Worm (Caenorhabditis elegans) whole organism, young adult: ENCODE measurements around the gene H41C03.2.

Experiments
- F23B12.7 ChIP-seq: sonication (generic microtip); optimal IDR thresholded peaks from 2 replicates; lab custom pipeline; 2017; ENCODE audit warnings: missing genetic modification characterization, mild to moderate bottlenecking, missing compliant biosample characterization, antibody characterized with exemption, moderate library complexity; ENCODE audit not compliant: insufficient read depth
- F33H1.4 ChIP-seq: fragments of 200-800 bp; sonication (Bioruptor generic); IDR thresholded peaks from 2 replicates; pipeline ENCODE4 v1.3.6; 2022; ENCODE audit warnings: missing genetic modification reagents, missing genetic modification characterization, missing compliant biosample characterization
- F49E8.2 ChIP-seq: sonication (generic microtip); optimal IDR thresholded peaks from 3 replicates; lab custom pipeline; 2017; ENCODE audit warnings: missing genetic modification characterization, mild to moderate bottlenecking, missing compliant biosample characterization, antibody characterized with exemption, moderate library complexity; ENCODE audit not compliant: insufficient read depth
- K11D2.4 ChIP-seq: fragments of 200-800 bp; sonication (Bioruptor generic); IDR thresholded peaks from 2 replicates; pipeline ENCODE4 v1.3.6; 2022; ENCODE audit warnings: missing genetic modification reagents, missing genetic modification characterization, missing compliant biosample characterization
- K12H6.12 ChIP-seq: fragments of 200-800 bp; sonication (Bioruptor generic); optimal IDR thresholded peaks from 2 replicates; lab custom pipeline; 2018; ENCODE audit warnings: mild to moderate bottlenecking, missing genetic modification characterization, missing compliant biosample characterization
- Y53G8AR.9 ChIP-seq: fragments of 200-800 bp; sonication (Bioruptor generic); conservative IDR thresholded peaks from 2 replicates; pipeline ENCODE4 v1.3.6; 2022; ENCODE audit warnings: missing genetic modification reagents, missing genetic modification characterization, missing compliant biosample characterization
- atf-7 ChIP-seq: sonication (generic microtip); optimal IDR thresholded peaks from 2 replicates; lab custom pipeline; 2017; ENCODE audit warnings: mild to moderate bottlenecking, missing genetic modification characterization, missing compliant biosample characterization
- cebp-1 ChIP-seq, 2 experiments: fragments of 200-800 bp in 1 of 2; sonication (Bioruptor generic) in 1 of 2; sonication (generic microtip) in 1 of 2; IDR thresholded peaks in 1 of 2; optimal IDR thresholded peaks in 1 of 2; 2 replicates each; pipeline versions ENCODE4 v1.3.6 to Lab custom; 2017 to 2022; ENCODE audit warnings: missing compliant biosample characterization in 2 of 2, missing genetic modification characterization in 2 of 2, mild to moderate bottlenecking in 1 of 2, missing genetic modification reagents in 1 of 2, moderate library complexity in 1 of 2
- dox-1 ChIP-seq: fragments of 200-800 bp; sonication (Bioruptor generic); IDR thresholded peaks from 2 replicates; pipeline ENCODE4 v1.3.6; 2022; ENCODE audit warnings: missing genetic modification reagents, missing genetic modification characterization, missing compliant biosample characterization
- ets-4 ChIP-seq: fragments of 200-800 bp; sonication (Bioruptor generic); optimal IDR thresholded peaks from 2 replicates; lab custom pipeline; 2018; ENCODE audit warnings: mild to moderate bottlenecking, missing genetic modification characterization, missing compliant biosample characterization
- hmg-1.2 ChIP-seq: fragments of 200-800 bp; sonication (Bioruptor generic); IDR thresholded peaks from 2 replicates; pipeline ENCODE4 v1.3.6; 2022; ENCODE audit warnings: missing genetic modification reagents, missing genetic modification characterization, missing compliant biosample characterization
- lag-1 ChIP-seq: fragments of 200-800 bp; sonication (Bioruptor generic); IDR thresholded peaks from 2 replicates; pipeline ENCODE4 v1.3.6; 2022; ENCODE audit warnings: missing genetic modification reagents, missing genetic modification characterization, missing compliant biosample characterization
- lin-40 ChIP-seq: sonication (generic microtip); optimal IDR thresholded peaks from 2 replicates; lab custom pipeline; 2016; ENCODE audit warnings: missing genetic modification characterization, mild to moderate bottlenecking, missing compliant biosample characterization, missing genotype, missing genetic modification reagents
- lsy-27 ChIP-seq: sonication (generic microtip); optimal IDR thresholded peaks from 2 replicates; lab custom pipeline; 2017; ENCODE audit warnings: missing genetic modification characterization, mild to moderate bottlenecking, missing compliant biosample characterization, antibody characterized with exemption, missing genotype, borderline replicate concordance; ENCODE audit not compliant: insufficient read depth
- madf-8 ChIP-seq: fragments of 200-800 bp; sonication (Bioruptor generic); conservative IDR thresholded peaks from 2 replicates; pipeline ENCODE4 v1.3.6; 2022; ENCODE audit warnings: missing genetic modification reagents, missing genetic modification characterization, missing compliant biosample characterization
- mel-28 ChIP-seq: sonication (generic microtip); optimal IDR thresholded peaks from 2 replicates; lab custom pipeline; 2016; ENCODE audit warnings: borderline replicate concordance, mild to moderate bottlenecking, missing genetic modification characterization, missing compliant biosample characterization
- nfya-2 ChIP-seq: fragments of 200-800 bp; sonication (Bioruptor generic); IDR thresholded peaks from 2 replicates; pipeline ENCODE4 v1.3.6; 2022; ENCODE audit warnings: missing genetic modification reagents, missing genetic modification characterization, missing compliant biosample characterization
- nhr-80 ChIP-seq: sonication (generic microtip); optimal IDR thresholded peaks from 2 replicates; lab custom pipeline; 2016; ENCODE audit warnings: missing genetic modification characterization, missing compliant biosample characterization
- nhr-90 ChIP-seq: sonication (generic microtip); optimal IDR thresholded peaks from 2 replicates; lab custom pipeline; 2016; ENCODE audit warnings: missing genotype, mild to moderate bottlenecking, missing genetic modification characterization, missing compliant biosample characterization
- rcor-1 ChIP-seq: fragments of 200-800 bp; sonication (Bioruptor generic); IDR thresholded peaks from 2 replicates; pipeline ENCODE4 v1.3.6; 2022; ENCODE audit warnings: missing genetic modification reagents, missing genetic modification characterization, missing compliant biosample characterization
- repo-1 ChIP-seq: sonication (generic microtip); optimal IDR thresholded peaks from 2 replicates; lab custom pipeline; 2017; ENCODE audit warnings: mild to moderate bottlenecking, missing genetic modification characterization, missing compliant biosample characterization
- rpc-1 ChIP-seq, 2 experiments: fragments of 150-350 bp in 1 of 2; sonication (generic microtip) in 1 of 2; optimal IDR thresholded peaks; 2 replicates each; lab custom pipeline; 2014 to 2018; ENCODE audit warnings: missing biosample characterization in 1 of 2, missing genetic modification characterization in 1 of 2, missing genetic modification reagents in 1 of 2, missing genotype in 1 of 2
- sdz-38 ChIP-seq: sonication (generic microtip); optimal IDR thresholded peaks from 2 replicates; lab custom pipeline; 2016; ENCODE audit warnings: missing genotype, missing genetic modification characterization, missing compliant biosample characterization
- zfh-2 ChIP-seq: fragments of 200-800 bp; sonication (Bioruptor generic); conservative IDR thresholded peaks from 2 replicates; pipeline ENCODE4 v1.3.6; 2022; ENCODE audit warnings: missing genetic modification reagents, missing genetic modification characterization, missing compliant biosample characterization
- ztf-25 ChIP-seq: fragments of 200-800 bp; sonication (Bioruptor generic); IDR thresholded peaks from 2 replicates; pipeline ENCODE4 v1.3.6; 2022; ENCODE audit warnings: missing genetic modification reagents, missing genetic modification characterization, missing compliant biosample characterization
- ztf-26 ChIP-seq: sonication (generic microtip); optimal IDR thresholded peaks from 2 replicates; lab custom pipeline; 2017; ENCODE audit warnings: missing genetic modification characterization, missing compliant biosample characterization

Gene H41C03.2

DNA sequence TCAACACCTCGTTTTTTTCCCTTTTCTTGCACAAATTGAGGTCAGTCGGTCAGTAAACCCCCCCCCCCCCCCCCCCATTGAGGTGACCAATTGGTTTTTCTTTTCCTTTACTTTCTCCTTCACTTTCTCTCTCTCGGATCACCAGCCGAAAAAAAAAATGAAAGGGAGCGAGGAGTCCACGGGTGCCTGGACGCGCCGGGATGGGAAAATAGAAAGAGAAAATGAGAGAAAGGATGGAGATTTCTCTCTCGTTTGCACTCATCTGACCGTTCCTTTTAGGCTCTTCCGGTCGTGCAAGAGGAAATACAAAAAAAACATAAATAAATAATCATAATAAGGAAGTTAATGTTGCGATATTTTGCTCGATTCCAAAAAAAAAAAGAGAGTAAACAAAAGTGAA, 47.2 kb upstream of the H41C03.2 start:
- peak; percentile 60 for TF ChIP-seq zfh-2 (GFP tag; lab: Robert Waterston, UW)
- TF ChIP-seq rcor-1 (GFP tag; lab: Robert Waterston, UW), result no peak
- TF ChIP-seq sdz-38 (tag; lab: Kevin White, UChicago), result no peak
- no peak for TF ChIP-seq K12H6.12 (tag; lab: Kevin White, UChicago)

DNA sequence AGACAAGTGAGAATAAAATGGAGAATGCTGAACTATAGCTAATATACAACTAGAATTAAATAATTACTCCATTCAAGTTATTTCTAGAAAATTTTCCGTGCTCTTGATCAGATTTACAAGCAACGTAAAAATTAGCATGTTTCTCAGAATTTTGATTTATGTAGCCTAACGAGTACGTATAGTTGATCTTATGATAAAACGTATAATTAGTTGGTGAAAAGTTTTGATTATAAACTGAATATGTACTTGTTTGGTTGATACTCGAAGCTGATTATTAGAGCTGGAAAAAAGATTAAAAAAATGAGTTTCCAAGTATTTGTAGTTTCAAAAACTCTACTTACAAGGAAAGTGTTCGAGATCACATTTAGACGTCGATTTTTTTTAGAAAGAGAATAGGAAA, 44.6 kb upstream of the H41C03.2 start:
- TF ChIP-seq K11D2.4 (GFP tag; lab: Robert Waterston, UW) (no peak), nhr-90 (no peak), ztf-25 (no peak), nfya-2 (no peak), lsy-27 (tag; lab: Kevin White, UChicago) (no peak)

DNA sequence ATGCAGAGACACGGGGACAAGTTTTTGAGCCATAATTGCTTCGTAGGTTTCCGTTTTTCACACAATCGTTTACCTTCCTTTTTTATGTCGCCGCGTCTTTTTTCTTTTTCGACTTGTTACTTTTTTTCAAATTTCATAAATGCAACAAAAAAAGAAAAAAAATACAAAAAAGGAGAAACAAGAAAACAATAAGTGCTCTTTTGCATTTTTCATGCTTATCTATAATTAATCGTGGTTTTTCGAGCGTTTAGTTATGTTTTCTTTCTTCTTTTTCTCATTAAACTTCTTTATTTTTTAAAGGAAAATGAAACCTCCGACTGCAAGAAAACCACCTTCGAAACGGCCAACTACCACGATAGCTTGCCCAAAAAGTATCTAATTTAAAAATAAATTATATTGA, 44.0 kb upstream of the H41C03.2 start, which contains the start of gene F59G1.4:
Gene F59G1.4, plus strand, starts transcription at position 301 of the 400 bp plus-strand sequence.
- TF ChIP-seq F33H1.4, result no peak
- no peak for TF ChIP-seq atf-7
- TF ChIP-seq lag-1 (GFP tag; lab: Robert Waterston, UW), result no peak
- no peak for TF ChIP-seq F49E8.2 (tag; lab: Kevin White, UChicago)
- no peak for TF ChIP-seq madf-8 (GFP tag; lab: Robert Waterston, UW)
- TF ChIP-seq, all 124 proteins: peak for 0

DNA sequence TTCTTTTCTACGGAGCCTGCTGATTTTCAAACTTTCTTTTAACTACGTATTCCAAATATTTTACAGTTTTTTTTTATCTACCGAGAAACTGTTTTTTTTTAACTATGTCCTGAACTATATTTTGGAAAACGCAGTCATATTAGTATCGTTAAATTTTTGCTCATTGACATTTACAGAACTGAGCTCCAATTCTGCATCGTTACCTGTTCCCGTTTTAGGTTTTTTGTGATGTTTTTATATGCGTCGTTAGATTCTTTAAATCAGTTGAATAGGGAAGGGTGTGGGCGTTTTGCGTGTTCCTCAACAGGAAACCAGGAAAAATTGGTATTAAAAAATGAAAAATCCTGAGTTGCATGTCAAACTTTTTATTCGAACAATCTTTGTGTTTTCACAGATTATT, 40.9 kb upstream of the H41C03.2 start:
- TF ChIP-seq ztf-26 (tag; lab: Kevin White, UChicago) (peak; percentile 25), repo-1 (tag; lab: Kevin White, UChicago) (peak; percentile 55), Y53G8AR.9 (GFP tag; lab: Robert Waterston, UW) (0 out of 2 replicates have a peak, but pooled peaks have one; percentile 47), rpc-1 (optimal IDR thresholded peaks at IDR 0.05; lab: Kevin White, UChicago) (no peak), rpc-1 (tag; optimal IDR thresholded peaks at IDR 0.05; lab: Kevin White, UChicago) (no peak), cebp-1 (GFP tag; IDR thresholded peaks at IDR 0.05; lab: Robert Waterston, UW) (no peak), cebp-1 (tag; optimal IDR thresholded peaks at IDR 0.05; lab: Kevin White, UChicago) (peak; percentile 4), mel-28 (no peak), atf-7 (peak; percentile 25)

DNA sequence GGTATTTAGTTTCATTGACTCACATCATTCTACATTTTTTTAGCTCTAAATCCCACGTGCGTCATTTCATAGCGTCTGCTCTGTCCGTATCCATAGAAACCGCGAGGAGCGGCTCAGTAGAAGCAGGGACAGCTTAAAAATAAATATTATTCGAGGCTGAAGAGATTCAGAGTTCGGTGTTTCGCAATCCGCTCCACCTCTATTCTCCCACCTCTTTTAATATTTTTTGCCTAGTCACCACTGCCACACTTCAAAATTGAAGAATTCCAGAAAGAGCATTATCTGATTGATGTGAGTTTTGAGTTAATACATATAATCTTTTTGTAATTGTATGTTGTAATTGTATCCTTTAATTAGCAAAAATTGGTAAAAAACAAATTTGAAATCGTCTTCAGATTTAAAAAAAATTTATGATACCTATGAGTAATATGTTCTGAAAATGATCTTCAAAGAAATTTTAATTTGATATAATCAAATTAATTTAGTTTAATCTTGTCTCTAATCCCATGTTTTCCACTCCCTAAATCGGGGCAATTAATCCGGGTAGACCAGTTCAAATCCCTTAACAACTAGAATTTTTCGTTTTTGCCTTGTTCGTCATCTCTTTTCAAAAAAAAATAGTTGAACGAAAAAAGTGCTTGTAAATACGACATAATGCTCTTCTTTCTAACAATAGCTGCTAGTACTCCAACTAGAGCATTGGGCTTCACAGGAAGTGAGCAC, 37.7 kb upstream of the H41C03.2 start:
- no peak for TF ChIP-seq rcor-1 (GFP tag; lab: Robert Waterston, UW)
- TF ChIP-seq cebp-1 (GFP tag; IDR thresholded peaks at IDR 0.05; lab: Robert Waterston, UW), result 0 out of 2 replicates have a peak, but pooled peaks have one; percentile 26
- peak; percentile 78 for TF ChIP-seq cebp-1 (tag; optimal IDR thresholded peaks at IDR 0.05; lab: Kevin White, UChicago)

DNA sequence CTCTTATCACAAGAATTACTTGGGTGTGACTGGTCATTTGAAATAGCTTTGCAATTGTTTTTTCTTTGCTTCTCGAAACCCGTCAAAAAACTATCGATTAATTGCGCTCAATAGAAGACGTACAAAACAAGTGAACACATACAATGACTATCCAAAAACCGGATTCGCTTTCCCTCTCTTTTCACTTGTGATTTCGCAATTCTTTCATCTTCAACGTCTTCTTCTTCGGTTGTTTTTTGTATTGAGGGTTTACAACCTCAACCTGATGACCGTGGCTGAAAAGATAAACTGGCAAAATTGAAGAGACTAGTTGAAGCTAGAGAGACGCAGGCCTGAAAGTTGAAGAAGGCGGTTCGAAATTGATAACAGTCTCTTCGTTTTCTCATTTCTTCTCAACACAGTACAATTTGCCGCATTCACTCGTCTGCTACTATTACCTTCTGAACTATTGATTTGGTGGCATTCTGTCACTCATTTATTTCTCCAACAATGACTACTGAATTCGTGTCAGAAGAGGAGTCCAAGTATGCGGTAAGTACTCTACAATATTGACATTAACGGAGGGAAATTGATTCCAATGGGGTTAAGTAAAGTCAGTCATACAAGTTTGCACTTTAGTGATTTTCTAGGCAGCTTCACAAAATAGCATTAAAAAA, 34.2 kb upstream of the H41C03.2 start:
- TF ChIP-seq sdz-38 (tag; lab: Kevin White, UChicago) (no peak), ets-4 (no peak), lin-40 (tag; lab: Kevin White, UChicago) (peak; percentile 64), dox-1 (0 out of 2 replicates have a peak, but pooled peaks have one; percentile 27), cebp-1 (GFP tag; IDR thresholded peaks at IDR 0.05; lab: Robert Waterston, UW) (peak; percentile 76; the same call in 1 of the 2 replicates), cebp-1 (tag; optimal IDR thresholded peaks at IDR 0.05; lab: Kevin White, UChicago) (peak; percentile 94), F23B12.7 (tag; lab: Kevin White, UChicago) (no peak), hmg-1.2 (GFP tag; lab: Robert Waterston, UW) (peak; percentile 16; the same call in 1 of the 2 replicates), nhr-80 (peak; percentile 43)
- TF ChIP-seq, all 124 proteins: peak for 5
